Fruit fly (Drosophila melanogaster): ENCODE results near the gene loh.

loh gene

dm6 chr2L:10442048-10442790 is at the start of gene loh (continued):
- TF ChIP-seq Neu2 (GFP tag; optimal IDR thresholded peaks at IDR 0.05; ENCODE audit: borderline replicate concordance) (no peak), Med (GFP tag) (peak; percentile 66), CG16815 (GFP tag; optimal IDR thresholded peaks at IDR 0.05) (peak; percentile 30), Max (GFP tag; optimal IDR thresholded peaks at IDR 0.05) (peak; percentile 45), trem (tag; optimal IDR thresholded peaks at IDR 0.05) (peak; percentile 24), CG2202 (tag; optimal IDR thresholded peaks at IDR 0.05) (no peak), cwo (GFP tag; optimal IDR thresholded peaks at IDR 0.05) (no peak), Gsc (GFP tag; IDR thresholded peaks at IDR 0.05) (no peak), CG5180 (GFP tag; optimal IDR thresholded peaks at IDR 0.05) (peak; percentile 65), lov (optimal IDR thresholded peaks at IDR 0.05) (no peak), lov (GFP tag; IDR thresholded peaks at IDR 0.05) (0 out of 3 replicates have a peak, but pooled peaks have one; percentile 15), Abd-B (GFP tag; optimal IDR thresholded peaks at IDR 0.05) (no peak), bcd (GFP tag; optimal IDR thresholded peaks at IDR 0.05) (peak; percentile 55), CG8388 (GFP tag; optimal IDR thresholded peaks at IDR 0.05) (peak; percentile 51), slp2 (GFP tag; optimal IDR thresholded peaks at IDR 0.05) (no peak), CG10366 (GFP tag; IDR thresholded peaks at IDR 0.05) (0 out of 2 replicates have a peak, but pooled peaks have one; percentile 8), Ets65A (GFP tag) (peak; percentile 0), CG12299 (tag; optimal IDR thresholded peaks at IDR 0.05) (peak; percentile 42), salm (tag; optimal IDR thresholded peaks at IDR 0.05) (peak; percentile 46), Xrp1 (GFP tag; IDR thresholded peaks at IDR 0.05) (peak; percentile 57; the same call in 1 of the 2 replicates), cato (GFP tag; optimal IDR thresholded peaks at IDR 0.05; ENCODE audit: borderline replicate concordance) (peak; percentile 21), Taf1 (GFP tag; IDR thresholded peaks at IDR 0.05) (0 out of 2 replicates have a peak, but pooled peaks have one; percentile 26), en (GFP tag; optimal IDR thresholded peaks at IDR 0.05) (no peak), crp (GFP tag; optimal IDR thresholded peaks at IDR 0.05) (no peak), sc (optimal IDR thresholded peaks at IDR 0.05) (no peak), sc (GFP tag; optimal IDR thresholded peaks at IDR 0.05) (peak; percentile 44), Spps (tag; optimal IDR thresholded peaks at IDR 0.05) (peak; percentile 38), CG4360 (GFP tag; IDR thresholded peaks at IDR 0.05) (no peak), phol (tag; optimal IDR thresholded peaks at IDR 0.05) (peak; percentile 73), Fer2 (tag; optimal IDR thresholded peaks at IDR 0.05) (peak; percentile 2), ind (GFP tag; optimal IDR thresholded peaks at IDR 0.05) (peak; percentile 51), sqz (GFP tag; optimal IDR thresholded peaks at IDR 0.05) (no peak), Vsx1 (GFP tag; optimal IDR thresholded peaks at IDR 0.05) (peak; percentile 38), CG17361 (GFP tag; IDR thresholded peaks at IDR 0.05) (peak; percentile 90), CG13296 (GFP tag; optimal IDR thresholded peaks at IDR 0.05) (peak; percentile 9), gem (tag; optimal IDR thresholded peaks at IDR 0.05) (peak; percentile 79), gsb (GFP tag; IDR thresholded peaks at IDR 0.05) (no peak), CG11696 (GFP tag; IDR thresholded peaks at IDR 0.05) (peak; percentile 75), dpn (GFP tag; optimal IDR thresholded peaks at IDR 0.05) (peak in 1 of 2 experiments; percentile 39), CG31441 (GFP tag; IDR thresholded peaks at IDR 0.05) (peak; percentile 79), Asciz (GFP tag; optimal IDR thresholded peaks at IDR 0.05) (peak; percentile 60), CG16779 (GFP tag; IDR thresholded peaks at IDR 0.05) (no peak), YL-1 (GFP tag; optimal IDR thresholded peaks at IDR 0.05) (no peak), aop (GFP tag; IDR thresholded peaks at IDR 0.05) (no peak), CG10209 (GFP tag; optimal IDR thresholded peaks at IDR 0.05) (peak; percentile 67), CG10431 (GFP tag; optimal IDR thresholded peaks at IDR 0.05) (peak; percentile 25), HmgZ (tag; optimal IDR thresholded peaks at IDR 0.05) (no peak), unc-4 (GFP tag; IDR thresholded peaks at IDR 0.05; ENCODE audit: partially characterized antibody) (no peak), CG7786 (GFP tag; optimal IDR thresholded peaks at IDR 0.05) (no peak)
